Worm (Caenorhabditis elegans) whole organism, L4 larva: ENCODE results near the gene H03E18.1.
A peak's percentile ranks its signal among the peaks of the same experiment; 100 is the strongest.

ENCODE experiments used
- F37D6.2 ChIP-seq: sonication (generic microtip); optimal IDR thresholded peaks from 2 replicates; lab custom pipeline; 2016; ENCODE audit warnings: mild to moderate bottlenecking, missing genetic modification characterization, missing compliant biosample characterization
- Y48G9A.11 ChIP-seq: fragments of 200-800 bp; sonication (Bioruptor generic); IDR thresholded peaks from 2 replicates; pipeline ENCODE4 v1.3.6; 2022; ENCODE audit warnings: missing genetic modification reagents, missing genetic modification characterization, missing compliant biosample characterization
- Y5F2A.4 ChIP-seq: fragments of 200-800 bp; sonication (Bioruptor generic); optimal IDR thresholded peaks from 2 replicates; lab custom pipeline; 2018; ENCODE audit warnings: mild to moderate bottlenecking, missing genetic modification characterization, missing compliant biosample characterization
- aha-1 ChIP-seq: fragments of 150-350 bp; peaks from one replicate; lab custom pipeline; 2014; ENCODE audit warnings: missing biosample characterization, missing genetic modification characterization
- aly-2 ChIP-seq: sonication (generic microtip); optimal IDR thresholded peaks from 2 replicates; lab custom pipeline; 2018; ENCODE audit warnings: missing biosample characterization, missing genetic modification characterization
- ama-1 ChIP-seq: fragments of 150-350 bp; optimal IDR thresholded peaks from 2 replicates; lab custom pipeline; 2014; ENCODE audit warnings: inconsistent platforms, mixed read lengths
- ceh-20 ChIP-seq: fragments of 200-800 bp; sonication (Bioruptor generic); IDR thresholded peaks from 2 replicates; pipeline ENCODE4 v1.3.6; 2022; ENCODE audit warnings: missing genetic modification reagents, missing genetic modification characterization, missing compliant biosample characterization
- ceh-32 ChIP-seq: sonication (generic microtip); optimal IDR thresholded peaks from 2 replicates; lab custom pipeline; 2016; ENCODE audit warnings: mild to moderate bottlenecking, missing genetic modification characterization, missing compliant biosample characterization; ENCODE audit not compliant: poor library complexity
- ces-1 ChIP-seq: fragments of 150-350 bp; sonication (generic microtip); optimal IDR thresholded peaks from 4 replicates; lab custom pipeline; 2014; ENCODE audit warnings: missing biosample characterization, missing genetic modification reagents, missing genetic modification characterization
- cey-2 ChIP-seq: sonication (generic microtip); optimal IDR thresholded peaks from 3 replicates; lab custom pipeline; 2017; ENCODE audit warnings: missing genetic modification characterization, mild to moderate bottlenecking, missing compliant biosample characterization, antibody characterized with exemption, borderline replicate concordance; ENCODE audit not compliant: insufficient read depth
- daf-12 ChIP-seq: fragments of 150-350 bp; optimal IDR thresholded peaks from 2 replicates; lab custom pipeline; 2014; ENCODE audit warnings: missing biosample characterization, missing genetic modification reagents, missing genetic modification characterization
- dve-1 ChIP-seq: sonication (generic microtip); optimal IDR thresholded peaks from 2 replicates; lab custom pipeline; 2017; ENCODE audit warnings: antibody characterized with exemption, mild to moderate bottlenecking, missing genetic modification characterization, missing compliant biosample characterization; ENCODE audit not compliant: insufficient read depth
- egl-27 ChIP-seq: sonication (generic microtip); optimal IDR thresholded peaks from 3 replicates; lab custom pipeline; 2017; ENCODE audit warnings: missing biosample characterization, missing genetic modification reagents, missing genetic modification characterization
- fkh-10 ChIP-seq: fragments of 150-350 bp; optimal IDR thresholded peaks from 2 replicates; lab custom pipeline; 2014; ENCODE audit warnings: missing biosample characterization, missing genetic modification reagents, missing genetic modification characterization
- hif-1 ChIP-seq, 2 experiments: sonication (generic microtip); optimal IDR thresholded peaks; 2 replicates each; lab custom pipeline; 2016 to 2017; ENCODE audit warnings: missing compliant biosample characterization in 2 of 2, missing genetic modification characterization in 2 of 2, missing genetic modification reagents in 2 of 2, missing genotype in 2 of 2, mild to moderate bottlenecking in 1 of 2
- hlh-11 ChIP-seq: fragments of 200-800 bp; sonication (Bioruptor generic); optimal IDR thresholded peaks from 2 replicates; lab custom pipeline; 2018; ENCODE audit warnings: mild to moderate bottlenecking, missing genetic modification characterization, missing compliant biosample characterization
- hlh-30 ChIP-seq: sonication (generic microtip); optimal IDR thresholded peaks from 2 replicates; lab custom pipeline; 2017; ENCODE audit warnings: antibody characterized with exemption, mild to moderate bottlenecking, missing genetic modification characterization, missing compliant biosample characterization; ENCODE audit not compliant: insufficient read depth
- hmg-1.1 ChIP-seq: fragments of 200-800 bp; sonication (Bioruptor generic); IDR thresholded peaks from 2 replicates; pipeline ENCODE4 v1.3.6; 2022; ENCODE audit warnings: missing genetic modification reagents, missing genetic modification characterization, missing compliant biosample characterization
- lin-13 ChIP-seq: fragments of 150-350 bp; optimal IDR thresholded peaks from 2 replicates; lab custom pipeline; 2014; ENCODE audit warnings: missing biosample characterization, missing genetic modification reagents, missing genetic modification characterization
- lin-15B ChIP-seq: fragments of 150-350 bp; sonication (generic microtip); optimal IDR thresholded peaks from 3 replicates; lab custom pipeline; 2014; ENCODE audit warnings: missing biosample characterization, missing genetic modification characterization
- lin-29 ChIP-seq: fragments of 200-800 bp; sonication (Bioruptor generic); IDR thresholded peaks from 2 replicates; pipeline ENCODE4 v1.3.6; 2022; ENCODE audit warnings: missing genetic modification reagents, missing genetic modification characterization, missing compliant biosample characterization
- lin-38 ChIP-seq: fragments of 200-800 bp; sonication (Bioruptor generic); IDR thresholded peaks from 2 replicates; pipeline ENCODE4 v1.3.6; 2022; ENCODE audit warnings: missing genetic modification reagents, missing genetic modification characterization, missing compliant biosample characterization
- lir-3 ChIP-seq: sonication (generic microtip); optimal IDR thresholded peaks from 2 replicates; lab custom pipeline; 2016; ENCODE audit warnings: mild to moderate bottlenecking, missing genetic modification characterization, missing compliant biosample characterization
- lsy-2 ChIP-seq, 2 experiments: fragments of 150-350 bp in 1 of 2; sonication (generic microtip) in 1 of 2; optimal IDR thresholded peaks; 2 replicates each; lab custom pipeline; 2014 to 2017; ENCODE audit warnings: missing biosample characterization in 2 of 2, missing genetic modification characterization in 2 of 2
- madf-9 ChIP-seq: fragments of 200-800 bp; sonication (Bioruptor generic); conservative IDR thresholded peaks from 2 replicates; pipeline ENCODE4 v1.3.6; 2022; ENCODE audit warnings: missing genetic modification reagents, missing genetic modification characterization, missing compliant biosample characterization
- mdl-1 ChIP-seq, 2 experiments: fragments of 150-350 bp in 1 of 2; sonication (generic microtip) in 1 of 2; optimal IDR thresholded peaks; 2 replicates each; lab custom pipeline; 2014 to 2017; ENCODE audit warnings: missing biosample characterization in 2 of 2, missing genetic modification characterization in 2 of 2
- mep-1 ChIP-seq: fragments of 150-350 bp; sonication (generic microtip); optimal IDR thresholded peaks from 3 replicates; lab custom pipeline; 2014; ENCODE audit warnings: missing biosample characterization, missing genetic modification characterization
- mes-2 ChIP-seq: sonication (generic microtip); optimal IDR thresholded peaks from 2 replicates; lab custom pipeline; 2016; ENCODE audit warnings: missing genotype, mild to moderate bottlenecking, missing genetic modification characterization, missing compliant biosample characterization; ENCODE audit not compliant: poor library complexity, severe bottlenecking
- mxl-2 ChIP-seq: fragments of 200-800 bp; sonication (Bioruptor generic); conservative IDR thresholded peaks from 2 replicates; pipeline ENCODE4 v1.3.6; 2022; ENCODE audit warnings: missing genetic modification reagents, missing genetic modification characterization, missing compliant biosample characterization
- nhr-28 ChIP-seq: fragments of 150-350 bp; optimal IDR thresholded peaks from 2 replicates; lab custom pipeline; 2014; ENCODE audit warnings: missing biosample characterization, missing genetic modification characterization
- nhr-6 ChIP-seq: fragments of 150-350 bp; optimal IDR thresholded peaks from 2 replicates; lab custom pipeline; 2014; ENCODE audit warnings: missing biosample characterization, missing genetic modification characterization
- nhr-76 ChIP-seq: fragments of 150-350 bp; optimal IDR thresholded peaks from 2 replicates; lab custom pipeline; 2014; ENCODE audit warnings: missing biosample characterization, missing genetic modification characterization
- nhr-77 ChIP-seq: fragments of 150-350 bp; optimal IDR thresholded peaks from 2 replicates; lab custom pipeline; 2014; ENCODE audit warnings: missing biosample characterization, missing genetic modification characterization
- php-3 ChIP-seq: fragments of 200-800 bp; sonication (Bioruptor generic); IDR thresholded peaks from 2 replicates; pipeline ENCODE4 v1.3.6; 2022; ENCODE audit warnings: missing genetic modification reagents, missing genetic modification characterization, missing compliant biosample characterization
- pqm-1 ChIP-seq: sonication (generic microtip); optimal IDR thresholded peaks from 2 replicates; lab custom pipeline; 2017; ENCODE audit warnings: missing biosample characterization, missing genetic modification characterization
- rbr-2 ChIP-seq: sonication (generic microtip); optimal IDR thresholded peaks from 2 replicates; lab custom pipeline; 2016; ENCODE audit warnings: missing genotype, missing genetic modification characterization, missing compliant biosample characterization
- set-16 ChIP-seq: fragments of 200-800 bp; sonication (Bioruptor generic); IDR thresholded peaks from 2 replicates; pipeline ENCODE4 v1.3.6; 2022; ENCODE audit warnings: missing genetic modification reagents, missing genetic modification characterization, missing compliant biosample characterization
- unc-62 ChIP-seq, 3 experiments: fragments of 150-350 bp in 1 of 3; sonication (generic microtip); optimal IDR thresholded peaks in 2 of 3; peaks in 1 of 3; 1 replicate in 1 of 3; 2 replicates in 2 of 3; lab custom pipeline; 2014 to 2017; ENCODE audit warnings: missing biosample characterization in 3 of 3, missing genetic modification characterization in 3 of 3, missing genetic modification reagents in 3 of 3, missing genotype in 1 of 3
- zip-11 ChIP-seq: fragments of 200-800 bp; sonication (Bioruptor generic); IDR thresholded peaks from 2 replicates; pipeline ENCODE4 v1.3.6; 2022; ENCODE audit warnings: missing genetic modification characterization, missing compliant biosample characterization
- zip-2 ChIP-seq: fragments of 150-350 bp; optimal IDR thresholded peaks from 2 replicates; lab custom pipeline; 2014; ENCODE audit warnings: missing biosample characterization, missing genetic modification characterization
- ztf-11 ChIP-seq: fragments of 150-350 bp; optimal IDR thresholded peaks from 2 replicates; lab custom pipeline; 2014; ENCODE audit warnings: missing biosample characterization, missing genetic modification characterization
- ztf-7 ChIP-seq: fragments of 150-350 bp; optimal IDR thresholded peaks from 2 replicates; lab custom pipeline; 2014; ENCODE audit warnings: missing biosample characterization, missing genetic modification characterization

Gene H03E18.1

DNA sequence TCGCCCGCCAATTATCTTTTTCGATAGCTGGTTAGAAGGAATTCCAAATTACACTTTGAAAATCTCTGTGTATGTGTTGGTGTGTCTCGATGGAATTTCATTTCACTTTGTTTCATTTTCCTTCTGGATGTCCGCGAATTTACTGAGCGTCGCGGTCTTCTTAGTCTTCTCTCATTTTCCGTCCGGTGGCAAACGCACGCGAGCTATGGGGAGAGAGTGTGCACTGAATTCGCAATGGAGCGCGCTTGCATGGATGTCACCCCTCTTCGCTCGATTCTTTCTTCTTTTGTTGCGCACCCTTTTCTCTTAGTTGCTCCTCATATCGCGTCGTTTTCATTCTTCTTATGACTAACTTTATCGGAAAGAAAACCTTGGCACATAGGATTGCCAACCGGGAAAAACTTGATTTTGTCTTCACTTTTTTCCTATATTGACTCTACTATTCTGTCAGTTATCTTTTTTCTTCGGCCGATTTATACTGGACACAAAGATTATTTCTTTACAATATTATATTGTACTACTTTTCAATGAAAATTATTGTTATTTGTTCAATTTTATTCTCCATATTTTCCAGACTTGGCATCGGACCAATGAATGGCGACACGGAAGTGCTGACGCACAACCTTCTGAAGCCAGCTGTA, 44.1 kb downstream of the H03E18.1 start, which contains the start of gene dhhc-14:
dhhc-14 (plus strand) TSS at position 591 of the 641 bp plus-strand sequence.
- TF ChIP-seq aly-2 (no peak), Y5F2A.4 (GFP tag; lab: Kevin White, UChicago) (no peak), nhr-6 (tag; lab: Kevin White, UChicago) (peak; percentile 53), ceh-20 (0 out of 2 replicates have a peak, but pooled peaks have one; percentile 28), nhr-28 (tag; lab: Kevin White, UChicago) (peak; percentile 18), ceh-32 (tag; lab: Kevin White, UChicago) (no peak), dve-1 (tag; lab: Kevin White, UChicago) (peak; percentile 41), pqm-1 (tag; lab: Kevin White, UChicago) (no peak), hlh-11 (tag; lab: Kevin White, UChicago) (peak; percentile 37), mdl-1 (tag; optimal IDR thresholded peaks at IDR 0.05; lab: Kevin White, UChicago) (peak; percentile 35 to 80), mxl-2 (GFP tag; lab: Robert Waterston, UW) (no peak), lin-38 (GFP tag; lab: Robert Waterston, UW) (peak; percentile 89), fkh-10 (GFP tag; lab: Kevin White, UChicago) (peak; percentile 1), ces-1 (peak; percentile 12), aha-1 (tag; lab: Kevin White, UChicago) (peak; percentile 98), madf-9 (GFP tag; lab: Robert Waterston, UW) (peak; percentile 46; the same call in 1 of the 2 replicates), rbr-2 (tag; lab: Kevin White, UChicago) (peak; percentile 57), unc-62 (GFP tag; optimal IDR thresholded peaks at IDR 0.05 in 1 of 2; lab: Kevin White, UChicago) (peak in 1 of 2 experiments; percentile 24), unc-62 (tag; optimal IDR thresholded peaks at IDR 0.05; lab: Kevin White, UChicago) (no peak), lsy-2 (tag; optimal IDR thresholded peaks at IDR 0.05; lab: Kevin White, UChicago) (peak in 1 of 2 experiments; percentile 57), F37D6.2 (tag; lab: Kevin White, UChicago) (peak; percentile 5), set-16 (peak; percentile 22; the same call in 1 of the 2 replicates), mes-2 (tag; lab: Kevin White, UChicago) (peak; percentile 58), mep-1 (tag; lab: Kevin White, UChicago) (peak; percentile 62), hmg-1.1 (GFP tag; lab: Robert Waterston, UW) (peak; percentile 63), hlh-30 (peak; percentile 58), hif-1 (tag; optimal IDR thresholded peaks at IDR 0.05; lab: Kevin White, UChicago) (peak in 1 of 2 experiments; percentile 76), cey-2 (tag; lab: Kevin White, UChicago) (no peak)

DNA sequence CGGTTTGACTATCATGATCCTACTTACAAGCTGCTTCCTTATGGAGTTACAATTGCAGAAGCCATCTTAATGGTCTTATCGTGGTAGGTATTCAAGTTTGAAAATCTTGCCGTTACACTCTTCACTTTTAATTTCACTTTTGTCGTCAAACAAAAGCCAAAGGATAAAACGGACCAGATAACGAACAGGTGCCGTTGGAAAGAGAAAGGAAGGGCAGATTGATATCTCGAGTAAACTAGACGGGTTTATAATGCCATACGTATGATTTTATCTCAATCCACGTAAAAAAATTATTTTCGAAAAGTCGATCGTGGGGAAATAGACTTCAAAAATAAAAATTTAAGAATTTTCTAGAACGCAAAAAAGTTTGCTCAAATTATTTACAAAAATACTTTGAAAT, 46.4 kb downstream of the H03E18.1 start:
- TF ChIP-seq unc-62 (GFP tag; optimal IDR thresholded peaks at IDR 0.05 in 1 of 2; lab: Kevin White, UChicago), result peak in 1 of 2 experiments; percentile 87
- TF ChIP-seq unc-62 (tag; optimal IDR thresholded peaks at IDR 0.05; lab: Kevin White, UChicago), result no peak
- no peak for TF ChIP-seq mxl-2 (GFP tag; lab: Robert Waterston, UW)

DNA sequence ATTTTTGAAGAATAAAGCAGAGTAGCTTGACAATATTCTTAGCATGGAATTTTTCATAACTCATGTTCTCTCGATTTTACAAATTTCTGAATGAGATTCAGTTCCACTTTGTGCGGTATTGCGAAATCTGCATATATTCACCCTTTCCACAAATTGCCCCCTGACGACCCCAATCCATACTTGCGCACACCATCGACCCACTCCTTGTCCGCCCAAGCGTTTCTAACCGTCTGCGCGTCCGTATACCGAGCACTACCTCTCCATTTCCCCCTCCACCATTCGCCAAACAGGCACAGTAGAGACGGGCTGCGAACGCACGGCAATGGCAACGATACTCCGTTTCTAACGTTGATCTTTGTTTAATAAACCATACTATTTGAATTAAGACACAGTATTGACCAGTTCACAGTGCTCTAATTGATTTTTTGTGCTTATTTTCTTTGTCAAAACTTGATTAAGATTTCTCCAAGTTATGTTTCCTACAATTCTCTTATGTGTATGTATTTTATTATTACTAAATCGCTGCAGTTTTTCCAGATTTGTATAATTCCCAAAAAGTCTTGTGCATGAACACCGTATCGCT, 49.0 kb downstream of the H03E18.1 start, which contains the start of gene utx-1:
utx-1 (plus strand) TSS at position 533 of the 583 bp plus-strand sequence.
- peak; percentile 27 for TF ChIP-seq F37D6.2 (tag; lab: Kevin White, UChicago)
- TF ChIP-seq lin-29, result peak; percentile 17; the same call in 1 of the 2 replicates
- TF ChIP-seq ama-1, result no peak
- TF ChIP-seq rbr-2 (tag; lab: Kevin White, UChicago), result peak; percentile 55
- no peak for TF ChIP-seq ztf-7
- TF ChIP-seq dve-1 (tag; lab: Kevin White, UChicago), result peak; percentile 10
- no peak for TF ChIP-seq set-16
- TF ChIP-seq php-3 (GFP tag; lab: Robert Waterston, UW), result no peak
- no peak for TF ChIP-seq pqm-1 (tag; lab: Kevin White, UChicago)
- peak; percentile 7 for TF ChIP-seq hlh-11 (tag; lab: Kevin White, UChicago)
- TF ChIP-seq ztf-11 (tag; lab: Kevin White, UChicago), result no peak
- TF ChIP-seq lin-13 (GFP tag; lab: Kevin White, UChicago), result no peak
- TF ChIP-seq lir-3 (tag; lab: Kevin White, UChicago), result no peak
- TF ChIP-seq nhr-77 (tag; lab: Kevin White, UChicago), result no peak
- TF ChIP-seq mxl-2 (GFP tag; lab: Robert Waterston, UW), result no peak
- no peak for TF ChIP-seq zip-2 (tag; lab: Kevin White, UChicago)
- no peak for TF ChIP-seq lin-15B (tag; lab: Kevin White, UChicago)
- no peak for TF ChIP-seq egl-27 (tag; lab: Kevin White, UChicago)
- no peak for TF ChIP-seq nhr-76 (tag; lab: Kevin White, UChicago)
- no peak for TF ChIP-seq Y48G9A.11 (GFP tag; lab: Robert Waterston, UW)
- TF ChIP-seq nhr-6 (tag; lab: Kevin White, UChicago), result peak; percentile 18
- no peak for TF ChIP-seq daf-12 (tag; lab: Kevin White, UChicago)
- TF ChIP-seq zip-11 (GFP tag; lab: Robert Waterston, UW), result no peak
- TF ChIP-seq nhr-28 (tag; lab: Kevin White, UChicago), result no peak
